Worm (Caenorhabditis elegans) whole organism, L4 larva: ENCODE data around the gene sqv-4.

Source experiments
- F26F4.8 ChIP-seq: fragments of 200-800 bp; sonication (Bioruptor generic); conservative IDR thresholded peaks from 2 replicates; pipeline ENCODE4 v1.3.6; 2022; ENCODE audit warnings: missing genetic modification characterization, missing compliant biosample characterization
- ama-1 ChIP-seq: fragments of 150-350 bp; optimal IDR thresholded peaks from 2 replicates; lab custom pipeline; 2014; ENCODE audit warnings: inconsistent platforms, mixed read lengths
- ceh-28 ChIP-seq: fragments of 150-350 bp; optimal IDR thresholded peaks from 2 replicates; lab custom pipeline; 2014; ENCODE audit warnings: missing biosample characterization, missing genetic modification reagents, missing genetic modification characterization
- ceh-82 ChIP-seq: sonication (generic microtip); optimal IDR thresholded peaks from 2 replicates; lab custom pipeline; 2017; ENCODE audit warnings: missing biosample characterization, missing genetic modification characterization
- ces-1 ChIP-seq: fragments of 150-350 bp; sonication (generic microtip); optimal IDR thresholded peaks from 4 replicates; lab custom pipeline; 2014; ENCODE audit warnings: missing biosample characterization, missing genetic modification reagents, missing genetic modification characterization
- cey-2 ChIP-seq: sonication (generic microtip); optimal IDR thresholded peaks from 3 replicates; lab custom pipeline; 2017; ENCODE audit warnings: missing genetic modification characterization, mild to moderate bottlenecking, missing compliant biosample characterization, antibody characterized with exemption, borderline replicate concordance; ENCODE audit not compliant: insufficient read depth
- daf-12 ChIP-seq: fragments of 150-350 bp; optimal IDR thresholded peaks from 2 replicates; lab custom pipeline; 2014; ENCODE audit warnings: missing biosample characterization, missing genetic modification reagents, missing genetic modification characterization
- lin-15B ChIP-seq: fragments of 150-350 bp; sonication (generic microtip); optimal IDR thresholded peaks from 3 replicates; lab custom pipeline; 2014; ENCODE audit warnings: missing biosample characterization, missing genetic modification characterization
- lsy-2 ChIP-seq, 2 experiments: fragments of 150-350 bp in 1 of 2; sonication (generic microtip) in 1 of 2; optimal IDR thresholded peaks; 2 replicates each; lab custom pipeline; 2014 to 2017; ENCODE audit warnings: missing biosample characterization in 2 of 2, missing genetic modification characterization in 2 of 2
- madf-9 ChIP-seq: fragments of 200-800 bp; sonication (Bioruptor generic); conservative IDR thresholded peaks from 2 replicates; pipeline ENCODE4 v1.3.6; 2022; ENCODE audit warnings: missing genetic modification reagents, missing genetic modification characterization, missing compliant biosample characterization
- nhr-48 ChIP-seq: sonication (generic microtip); optimal IDR thresholded peaks from 2 replicates; lab custom pipeline; 2016; ENCODE audit warnings: mild to moderate bottlenecking, missing genetic modification characterization, missing compliant biosample characterization
- pqm-1 ChIP-seq: sonication (generic microtip); optimal IDR thresholded peaks from 2 replicates; lab custom pipeline; 2017; ENCODE audit warnings: missing biosample characterization, missing genetic modification characterization

- TF ChIP-seq ces-1 (GFP tag; lab: Kevin White, UChicago) (no peak), ama-1 (no peak), lsy-2 (tag; optimal IDR thresholded peaks at IDR 0.05; lab: Kevin White, UChicago) (no peak), cey-2 (tag; lab: Kevin White, UChicago) (no peak), daf-12 (tag; lab: Kevin White, UChicago) (no peak), F26F4.8 (GFP tag; lab: Robert Waterston, UW) (no peak), ceh-28 (tag; lab: Kevin White, UChicago) (no peak), lin-15B (no peak), pqm-1 (tag; lab: Kevin White, UChicago) (no peak), nhr-48 (tag; lab: Kevin White, UChicago) (no peak), ceh-82 (no peak), madf-9 (GFP tag; lab: Robert Waterston, UW) (no peak)
Measured at ce11 chrV:10662000-10662399, 733 bp upstream of the sqv-4 start.
